Fruit fly (Drosophila melanogaster) ovary, adult (tissue): ENCODE results near the gene CG18132.

Source experiments
- CG17801 ChIP-seq: fragments of 200-800 bp; optimal IDR thresholded peaks from 2 replicates; lab custom pipeline; 2019; ENCODE audit warnings: missing biosample characterization, mild to moderate bottlenecking, missing genetic modification characterization, moderate library complexity; ENCODE audit not compliant: partially characterized antibody

Gene CG18132

DNA sequence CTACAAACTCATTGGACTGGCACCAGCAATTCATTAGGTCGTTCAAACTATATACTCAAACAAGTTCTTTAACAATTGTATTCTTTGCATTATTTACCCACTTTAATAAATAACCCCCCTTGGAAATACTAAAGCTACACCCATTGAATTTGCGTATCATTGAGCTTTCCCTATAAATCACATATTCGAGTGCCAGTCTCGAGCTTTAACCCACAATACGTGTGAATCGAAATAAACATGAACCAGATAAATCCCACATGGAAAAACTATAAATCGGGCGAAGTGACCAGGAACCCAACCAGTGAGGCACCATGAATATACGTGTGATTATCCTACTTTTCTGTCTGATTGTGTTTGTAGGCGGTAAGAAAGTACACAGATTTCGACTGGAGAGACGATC is 20.3 kb downstream of the CG18132 start, which contains the start of gene CG31661:
Gene CG31661, plus strand, starts transcription at position 301 of the 400 bp plus-strand sequence.
- TF ChIP-seq CG17801 (GFP tag; lab: Kevin White, UChicago), result no peak

DNA sequence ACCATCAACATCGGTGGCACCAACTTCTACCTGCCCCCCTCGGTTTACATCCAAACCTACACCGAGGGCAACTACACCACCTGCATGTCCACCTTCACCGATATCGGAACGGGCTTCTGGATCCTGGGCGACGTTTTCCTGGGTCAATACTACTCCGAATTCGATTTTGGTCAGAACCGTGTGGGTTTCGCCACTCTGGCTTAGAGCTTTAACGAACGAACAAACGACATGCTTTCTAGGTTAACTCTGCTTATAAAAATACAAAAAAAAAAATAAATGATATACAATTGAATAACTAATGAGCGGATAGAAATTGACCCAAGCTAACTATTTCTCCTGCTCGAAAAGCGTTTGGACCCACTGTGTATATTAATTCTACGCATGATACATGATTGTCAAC is 22.1 kb downstream of the CG18132 start, which contains the start of gene CG31926:
Gene CG31926, plus strand, starts transcription at position 301 of the 400 bp plus-strand sequence.
- TF ChIP-seq CG17801 (GFP tag; lab: Kevin White, UChicago), result no peak

- TF ChIP-seq CG17801 (GFP tag; lab: Kevin White, UChicago), result no peak
Measured at dm6 chr2L:1493770-1494169, 23.5 kb downstream of the CG18132 start, which contains the start of gene CG33128. Gene CG33128 (plus strand): TSS chr2L:1494070.

dm6 chr2L:1491791-1492345 is 25.4 kb downstream of the CG18132 start, which contains the start of gene CG31928:
Gene CG31928 (plus strand): TSS chr2L:1492295.
- TF ChIP-seq CG17801 (GFP tag; lab: Kevin White, UChicago), result no peak

- TF ChIP-seq CG17801 (GFP tag; lab: Kevin White, UChicago), result no peak
Measured at dm6 chr2L:1485975-1486665, 31.2 kb downstream of the CG18132 start.

DNA sequence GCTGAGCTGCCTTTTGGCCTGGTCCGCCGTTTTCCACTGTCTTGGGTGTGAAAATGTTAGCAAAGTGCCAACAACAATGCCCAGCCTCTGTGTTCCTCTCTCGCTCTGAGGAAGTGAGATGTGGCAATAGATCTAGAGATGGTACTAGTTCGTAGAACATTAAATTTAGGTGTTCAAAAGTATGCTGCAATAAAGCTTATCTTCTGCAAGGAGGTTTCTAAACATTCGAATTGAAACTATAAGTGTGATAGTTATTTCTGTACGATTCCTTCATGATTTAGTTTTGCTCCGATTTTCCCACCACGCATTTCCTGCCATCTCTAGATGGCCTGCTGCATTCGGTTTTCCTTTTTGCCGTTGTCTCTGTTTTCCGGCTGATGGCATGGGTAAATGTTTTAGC is 38.8 kb downstream of the CG18132 start:
- no peak for TF ChIP-seq CG17801 (GFP tag; lab: Kevin White, UChicago)

DNA sequence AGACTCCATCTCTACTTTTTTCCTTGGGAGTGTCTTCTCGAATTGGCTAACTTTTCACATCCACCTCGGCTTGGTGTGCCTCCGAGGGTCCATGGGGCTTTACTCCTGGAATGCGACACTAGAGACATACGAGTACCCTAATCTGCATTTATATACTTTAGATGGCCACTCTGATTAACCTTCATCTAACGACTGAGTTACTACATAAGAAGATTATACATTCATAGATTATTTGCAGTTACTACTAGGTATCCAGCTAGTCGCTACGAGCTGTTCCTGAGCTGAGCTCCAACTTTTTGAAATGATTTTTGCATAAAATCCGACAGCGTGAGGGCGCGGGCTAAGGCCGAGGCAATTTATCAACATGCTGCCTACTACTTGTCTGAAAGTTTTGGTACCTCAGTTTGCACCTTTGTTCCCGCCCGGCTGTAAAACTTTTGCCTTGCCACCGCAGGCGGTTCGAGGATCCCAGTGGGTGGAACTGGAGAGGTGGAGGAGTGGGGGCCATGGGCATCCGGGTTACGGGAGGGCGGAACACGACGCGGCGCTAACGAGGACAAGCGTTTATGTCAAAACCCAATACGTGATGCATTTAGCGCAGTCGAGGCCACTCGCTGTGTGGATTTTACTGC is 40.3 kb downstream of the CG18132 start:
- TF ChIP-seq CG17801 (GFP tag; lab: Kevin White, UChicago), result no peak

DNA sequence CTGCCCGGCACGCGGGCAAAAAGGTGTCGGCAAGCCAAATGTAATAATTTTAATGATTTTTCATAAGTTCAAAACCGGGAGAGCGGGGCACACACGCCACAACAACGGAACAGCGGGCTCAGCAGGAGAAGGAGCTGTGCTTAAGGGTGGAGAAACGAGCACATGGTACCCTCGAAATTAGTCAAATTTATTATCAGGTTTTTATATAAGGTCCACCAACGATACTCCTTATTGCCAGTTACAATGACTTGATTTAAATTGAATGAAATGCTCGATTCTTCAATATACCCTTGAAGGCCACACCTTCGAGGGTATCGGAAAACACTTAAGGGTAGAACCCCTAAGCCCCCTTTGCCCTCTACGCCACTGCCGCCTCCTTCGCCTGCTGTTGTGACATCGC is 43.9 kb downstream of the CG18132 start:
- TF ChIP-seq CG17801 (GFP tag; lab: Kevin White, UChicago), result no peak

dm6 chr2L:1470772-1471171 is 46.5 kb downstream of the CG18132 start:
- TF ChIP-seq CG17801 (GFP tag; lab: Kevin White, UChicago), result no peak

- no peak for TF ChIP-seq CG17801 (GFP tag; lab: Kevin White, UChicago)
Measured at dm6 chr2L:1470009-1470408, 47.3 kb downstream of the CG18132 start.
